Worm (Caenorhabditis elegans): ENCODE measurements around the gene F53H1.3.

F53H1.3 gene

ce11 chrIV:1358109-1358508, 29.1 kb downstream of the F53H1.3 start (continued):
- TF ChIP-seq fkh-6 (tag; optimal IDR thresholded peaks at IDR 0.05) (no peak), ref-2 (tag; optimal IDR thresholded peaks at IDR 0.05) (no peak), lin-11 (tag; optimal IDR thresholded peaks at IDR 0.05) (no peak), zip-5 (tag; optimal IDR thresholded peaks at IDR 0.05) (no peak), unc-86 (tag; optimal IDR thresholded peaks at IDR 0.05) (no peak), sox-2 (GFP tag; IDR thresholded peaks at IDR 0.05) (no peak), ceh-9 (tag; optimal IDR thresholded peaks at IDR 0.05) (peak; percentile 41), eyg-1 (tag; optimal IDR thresholded peaks at IDR 0.05) (no peak), rnt-1 (tag; optimal IDR thresholded peaks at IDR 0.05) (no peak), unc-3 (GFP tag; conservative IDR thresholded peaks at IDR 0.05) (no peak), unc-3 (tag; optimal IDR thresholded peaks at IDR 0.05) (no peak), unc-55 (GFP tag; optimal IDR thresholded peaks at IDR 0.05) (no peak), T23F11.4 (GFP tag; optimal IDR thresholded peaks at IDR 0.05) (no peak), pha-2 (tag; optimal IDR thresholded peaks at IDR 0.05) (no peak), ceh-14 (tag; optimal IDR thresholded peaks at IDR 0.05) (no peak), fkh-10 (GFP tag; optimal IDR thresholded peaks at IDR 0.05) (no peak), ceh-2 (tag; optimal IDR thresholded peaks at IDR 0.05) (no peak), hlh-8 (tag; optimal IDR thresholded peaks at IDR 0.05) (no peak), F13H6.1 (tag; optimal IDR thresholded peaks at IDR 0.05) (peak; percentile 23), hlh-15 (tag; optimal IDR thresholded peaks at IDR 0.05) (no peak), ztf-16 (tag; optimal IDR thresholded peaks at IDR 0.05) (no peak), tbx-7 (tag; optimal IDR thresholded peaks at IDR 0.05) (no peak)

- TF ChIP-seq gmeb-2 (tag; optimal IDR thresholded peaks at IDR 0.05) (no peak), unc-42 (tag; optimal IDR thresholded peaks at IDR 0.05) (no peak), pag-3 (tag; optimal IDR thresholded peaks at IDR 0.05; ENCODE audit: borderline replicate concordance) (no peak), sox-4 (tag; optimal IDR thresholded peaks at IDR 0.05) (no peak), nhr-11 (tag; optimal IDR thresholded peaks at IDR 0.05) (no peak), dmd-4 (tag; optimal IDR thresholded peaks at IDR 0.05; ENCODE audit: borderline replicate concordance) (no peak), elt-2 (tag; optimal IDR thresholded peaks at IDR 0.05) (no peak), ets-4 (tag; optimal IDR thresholded peaks at IDR 0.05) (no peak)
Measured at ce11 chrIV:1359125-1359524, 30.2 kb downstream of the F53H1.3 start, which contains the start of gene col-105. TSS of gene col-105 (minus strand) at chrIV:1359225.

- no peak for TF ChIP-seq gmeb-2 (tag; optimal IDR thresholded peaks at IDR 0.05)
- no peak for TF ChIP-seq K02D7.2 (tag; optimal IDR thresholded peaks at IDR 0.05)
- TF ChIP-seq mec-3 (tag; optimal IDR thresholded peaks at IDR 0.05; ENCODE audit: borderline replicate concordance): no peak
- no peak for TF ChIP-seq hlh-30 (tag; optimal IDR thresholded peaks at IDR 0.05; ENCODE audit: insufficient read depth)
- TF ChIP-seq madf-2 (tag; optimal IDR thresholded peaks at IDR 0.05): no peak
- TF ChIP-seq dmd-4 (tag; optimal IDR thresholded peaks at IDR 0.05; ENCODE audit: borderline replicate concordance): no peak
- TF ChIP-seq ceh-19 (GFP tag; optimal IDR thresholded peaks at IDR 0.05): peak; percentile 1
- TF ChIP-seq ceh-24 (tag; optimal IDR thresholded peaks at IDR 0.05): no peak
- TF ChIP-seq ceh-45 (GFP tag; IDR thresholded peaks at IDR 0.05): no peak
- TF ChIP-seq ceh-18 (tag; optimal IDR thresholded peaks at IDR 0.05): peak; percentile 34
- TF ChIP-seq pha-4 (tag; optimal IDR thresholded peaks at IDR 0.05): no peak
- TF ChIP-seq sox-2 (GFP tag; IDR thresholded peaks at IDR 0.05): no peak
- TF ChIP-seq unc-55 (GFP tag; optimal IDR thresholded peaks at IDR 0.05): peak; percentile 40
- no peak for TF ChIP-seq ahr-1 (tag; optimal IDR thresholded peaks at IDR 0.05)
- no peak for TF ChIP-seq tbx-7 (tag; optimal IDR thresholded peaks at IDR 0.05)
- no peak for TF ChIP-seq npax-4 (tag; optimal IDR thresholded peaks at IDR 0.05)
- TF ChIP-seq unc-86 (tag; optimal IDR thresholded peaks at IDR 0.05): no peak
- TF ChIP-seq elt-4 (tag; optimal IDR thresholded peaks at IDR 0.05): no peak
- TF ChIP-seq ama-1 (optimal IDR thresholded peaks at IDR 0.05): no peak
- TF ChIP-seq ztf-16 (tag; optimal IDR thresholded peaks at IDR 0.05): no peak
- peak; percentile 29 for TF ChIP-seq nfya-1 (tag; optimal IDR thresholded peaks at IDR 0.05)
- no peak for TF ChIP-seq ceh-9 (tag; optimal IDR thresholded peaks at IDR 0.05)
- TF ChIP-seq ceh-22 (tag; optimal IDR thresholded peaks at IDR 0.05): no peak
- peak; percentile 10 for TF ChIP-seq rnt-1 (tag; optimal IDR thresholded peaks at IDR 0.05)
- no peak for TF ChIP-seq ceh-30 (tag; optimal IDR thresholded peaks at IDR 0.05)
- no peak for TF ChIP-seq fax-1 (tag; optimal IDR thresholded peaks at IDR 0.05)
Measured at ce11 chrIV:1361616-1362228, 32.8 kb downstream of the F53H1.3 start.

Data from whole organism, late embryonic.